Worm (Caenorhabditis elegans) whole organism, midembryonic: ENCODE results near the gene T07D3.2.
"Not testable (repeated sequence)": the region's sequence is repeated elsewhere in the genome, so short reads cannot be mapped to it uniquely, and the experiment has no call there.

Experiments
- T22C8.4 ChIP-seq: fragments of 200-800 bp; sonication (Bioruptor generic); IDR thresholded peaks from 2 replicates; pipeline ENCODE4 v1.3.6; 2022; ENCODE audit warnings: missing genetic modification characterization, missing compliant biosample characterization
- cog-1 ChIP-seq: sonication (generic microtip); optimal IDR thresholded peaks from 2 replicates; lab custom pipeline; 2016; ENCODE audit warnings: missing genetic modification characterization, missing compliant biosample characterization
- flt-1 ChIP-seq: fragments of 200-800 bp; sonication (Bioruptor generic); IDR thresholded peaks from 2 replicates; pipeline ENCODE4 v1.3.6; 2022; ENCODE audit warnings: missing genetic modification characterization, missing compliant biosample characterization
- klf-2 ChIP-seq: fragments of 200-800 bp; sonication (Bioruptor generic); conservative IDR thresholded peaks from 2 replicates; pipeline ENCODE4 v1.3.6; 2022; ENCODE audit warnings: missing genetic modification reagents, missing genetic modification characterization, missing compliant biosample characterization
- med-1 ChIP-seq: sonication (generic microtip); optimal IDR thresholded peaks from 2 replicates; lab custom pipeline; 2017; ENCODE audit warnings: missing genetic modification characterization, mild to moderate bottlenecking, missing compliant biosample characterization, antibody characterized with exemption, missing genetic modification reagents; ENCODE audit not compliant: insufficient read depth
- ref-1 ChIP-seq: fragments of 200-800 bp; sonication (Bioruptor generic); conservative IDR thresholded peaks from 2 replicates; pipeline ENCODE4 v1.3.6; 2022; ENCODE audit warnings: missing genetic modification reagents, missing genetic modification characterization, missing compliant biosample characterization
- tab-1 ChIP-seq: fragments of 200-800 bp; sonication (Bioruptor generic); IDR thresholded peaks from 2 replicates; pipeline ENCODE4 v1.3.6; 2022; ENCODE audit warnings: missing genetic modification characterization, missing compliant biosample characterization
- ztf-23 ChIP-seq: fragments of 200-800 bp; sonication (Bioruptor generic); IDR thresholded peaks from 2 replicates; pipeline ENCODE4 v1.3.6; 2022; ENCODE audit warnings: missing genetic modification reagents, missing genetic modification characterization, missing compliant biosample characterization
- ztf-29 ChIP-seq: fragments of 200-800 bp; sonication (Bioruptor generic); IDR thresholded peaks from 2 replicates; pipeline ENCODE4 v1.3.6; 2022; ENCODE audit warnings: missing genetic modification reagents, missing genetic modification characterization, missing compliant biosample characterization

T07D3.2 gene

ce11 chrII:915780-916179, 14.0 kb downstream of the T07D3.2 start, which contains the start of gene fbxc-29:
Gene fbxc-29 (plus strand): TSS chrII:916080.
- TF ChIP-seq cog-1 (tag; lab: Kevin White, UChicago) (no peak), med-1 (GFP tag; lab: Kevin White, UChicago) (no peak), T22C8.4 (GFP tag; lab: Robert Waterston, UW) (no peak), klf-2 (GFP tag; lab: Robert Waterston, UW) (no peak), tab-1 (no peak), ztf-23 (GFP tag; lab: Robert Waterston, UW) (no peak), ztf-29 (GFP tag; lab: Robert Waterston, UW) (no peak)

- TF ChIP-seq ref-1 (GFP tag; lab: Robert Waterston, UW): no peak
- no peak for TF ChIP-seq flt-1 (GFP tag; lab: Robert Waterston, UW)
- no peak for TF ChIP-seq klf-2 (GFP tag; lab: Robert Waterston, UW)
- no peak for TF ChIP-seq T22C8.4 (GFP tag; lab: Robert Waterston, UW)
- no peak for TF ChIP-seq cog-1 (tag; lab: Kevin White, UChicago)
- TF ChIP-seq med-1 (GFP tag; lab: Kevin White, UChicago): no peak
- TF ChIP-seq tab-1: no peak
- no peak for TF ChIP-seq ztf-29 (GFP tag; lab: Robert Waterston, UW)
- TF ChIP-seq ztf-23 (GFP tag; lab: Robert Waterston, UW): no peak
Observed at ce11 chrII:917324-917723, 15.6 kb downstream of the T07D3.2 start, which contains the start of gene fbxc-30. Gene fbxc-30 (plus strand): TSS chrII:917624.

ce11 chrII:920326-920725, 18.6 kb downstream of the T07D3.2 start:
- no peak for TF ChIP-seq klf-2 (GFP tag; lab: Robert Waterston, UW)
- no peak for TF ChIP-seq T22C8.4 (GFP tag; lab: Robert Waterston, UW)
- no peak for TF ChIP-seq cog-1 (tag; lab: Kevin White, UChicago)
- no peak for TF ChIP-seq tab-1
- no peak for TF ChIP-seq med-1 (GFP tag; lab: Kevin White, UChicago)
- no peak for TF ChIP-seq ztf-29 (GFP tag; lab: Robert Waterston, UW)
- TF ChIP-seq ztf-23 (GFP tag; lab: Robert Waterston, UW): no peak
- no peak for TF ChIP-seq flt-1 (GFP tag; lab: Robert Waterston, UW)

ce11 chrII:922778-923177, 21.0 kb downstream of the T07D3.2 start:
- TF ChIP-seq flt-1 (GFP tag; lab: Robert Waterston, UW): no peak

ce11 chrII:923521-923920, 21.8 kb downstream of the T07D3.2 start, which contains the start of gene fbxc-28:
Gene fbxc-28 (plus strand): TSS chrII:923821.
- TF ChIP-seq ref-1 (GFP tag; lab: Robert Waterston, UW) (no peak), klf-2 (GFP tag; lab: Robert Waterston, UW) (no peak), ztf-29 (GFP tag; lab: Robert Waterston, UW) (no peak), tab-1 (no peak), T22C8.4 (GFP tag; lab: Robert Waterston, UW) (no peak), ztf-23 (GFP tag; lab: Robert Waterston, UW) (no peak), med-1 (GFP tag; lab: Kevin White, UChicago) (no peak), flt-1 (GFP tag; lab: Robert Waterston, UW) (no peak), cog-1 (tag; lab: Kevin White, UChicago) (no peak)

ce11 chrII:927331-927730, 25.6 kb downstream of the T07D3.2 start, which contains the start of gene R07C3.13:
Gene R07C3.13 (minus strand): TSS chrII:927431.
- TF ChIP-seq flt-1 (GFP tag; lab: Robert Waterston, UW) (no peak), tab-1 (no peak), T22C8.4 (GFP tag; lab: Robert Waterston, UW) (no peak), ref-1 (GFP tag; lab: Robert Waterston, UW) (no peak), klf-2 (GFP tag; lab: Robert Waterston, UW) (no peak), med-1 (GFP tag; lab: Kevin White, UChicago) (no peak), cog-1 (tag; lab: Kevin White, UChicago) (no peak), ztf-29 (GFP tag; lab: Robert Waterston, UW) (no peak), ztf-23 (GFP tag; lab: Robert Waterston, UW) (no peak)

ce11 chrII:930871-931270, 29.1 kb downstream of the T07D3.2 start, which contains the start of gene fbxc-34:
Gene fbxc-34 (plus strand): TSS chrII:931171.
- not testable (repeated sequence) for TF ChIP-seq cog-1 (tag; lab: Kevin White, UChicago); klf-2 (GFP tag; lab: Robert Waterston, UW); ztf-23 (GFP tag; lab: Robert Waterston, UW)

ce11 chrII:932718-933117, 31.0 kb downstream of the T07D3.2 start, which contains the start of gene acs-15:
Gene acs-15 (plus strand): TSS chrII:933018.
- TF ChIP-seq ref-1 (GFP tag; lab: Robert Waterston, UW) (no peak), ztf-23 (GFP tag; lab: Robert Waterston, UW) (no peak), med-1 (GFP tag; lab: Kevin White, UChicago) (no peak), ztf-29 (GFP tag; lab: Robert Waterston, UW) (no peak), flt-1 (GFP tag; lab: Robert Waterston, UW) (no peak), T22C8.4 (GFP tag; lab: Robert Waterston, UW) (no peak), klf-2 (GFP tag; lab: Robert Waterston, UW) (no peak), cog-1 (tag; lab: Kevin White, UChicago) (no peak), tab-1 (no peak)

- TF ChIP-seq T22C8.4 (GFP tag; lab: Robert Waterston, UW) (no peak), flt-1 (GFP tag; lab: Robert Waterston, UW) (peak; percentile 54; the same call in 1 of the 2 replicates)
Observed at ce11 chrII:937265-937664, 35.5 kb downstream of the T07D3.2 start.

- no peak for TF ChIP-seq ref-1 (GFP tag; lab: Robert Waterston, UW)
- no peak for TF ChIP-seq ztf-29 (GFP tag; lab: Robert Waterston, UW)
- TF ChIP-seq flt-1 (GFP tag; lab: Robert Waterston, UW): no peak
- no peak for TF ChIP-seq T22C8.4 (GFP tag; lab: Robert Waterston, UW)
- TF ChIP-seq klf-2 (GFP tag; lab: Robert Waterston, UW): no peak
- TF ChIP-seq med-1 (GFP tag; lab: Kevin White, UChicago): no peak
- no peak for TF ChIP-seq ztf-23 (GFP tag; lab: Robert Waterston, UW)
- TF ChIP-seq cog-1 (tag; lab: Kevin White, UChicago): no peak
- no peak for TF ChIP-seq tab-1
Observed at ce11 chrII:938549-938948, 36.8 kb downstream of the T07D3.2 start, which contains the start of gene R07C3.3. Gene R07C3.3 (plus strand): TSS chrII:938849.
